Worm (Caenorhabditis elegans) whole organism, L4 larva: Measurements from ENCODE around the gene C32D5.8.
A peak's percentile ranks its signal among the peaks of the same experiment; 100 is the strongest.

Experiments
- F37D6.2 ChIP-seq: sonication (generic microtip); optimal IDR thresholded peaks from 2 replicates; lab custom pipeline; 2016; ENCODE audit warnings: mild to moderate bottlenecking, missing genetic modification characterization, missing compliant biosample characterization
- F44E2.7 ChIP-seq: fragments of 200-800 bp; sonication (Bioruptor generic); IDR thresholded peaks from 2 replicates; pipeline ENCODE4 v2.1.2; 2022; ENCODE audit warnings: missing genetic modification characterization, missing compliant biosample characterization
- F49E8.2 ChIP-seq: sonication (generic microtip); optimal IDR thresholded peaks from 2 replicates; lab custom pipeline; 2016; ENCODE audit warnings: missing compliant biosample characterization, mild to moderate bottlenecking, missing genetic modification characterization, borderline replicate concordance
- R02D3.7 ChIP-seq: fragments of 150-350 bp; sonication (generic microtip); optimal IDR thresholded peaks from 3 replicates; lab custom pipeline; 2014; ENCODE audit warnings: missing biosample characterization, missing genetic modification characterization
- T20F7.1 ChIP-seq: fragments of 200-800 bp; sonication (Bioruptor generic); optimal IDR thresholded peaks from 2 replicates; lab custom pipeline; 2018; ENCODE audit warnings: mild to moderate bottlenecking, missing genetic modification characterization, missing compliant biosample characterization
- T26A8.4 ChIP-seq: fragments of 200-800 bp; sonication (Bioruptor generic); IDR thresholded peaks from 2 replicates; pipeline ENCODE4 v1.3.6; 2022; ENCODE audit warnings: missing genetic modification characterization, missing compliant biosample characterization
- Y5F2A.4 ChIP-seq: fragments of 200-800 bp; sonication (Bioruptor generic); optimal IDR thresholded peaks from 2 replicates; lab custom pipeline; 2018; ENCODE audit warnings: mild to moderate bottlenecking, missing genetic modification characterization, missing compliant biosample characterization
- Y75B8A.6 ChIP-seq: fragments of 200-800 bp; sonication (Bioruptor generic); IDR thresholded peaks from 2 replicates; pipeline ENCODE4 v1.3.6; 2022; ENCODE audit warnings: missing genetic modification reagents, missing genetic modification characterization, missing compliant biosample characterization
- aha-1 ChIP-seq: fragments of 150-350 bp; peaks from one replicate; lab custom pipeline; 2014; ENCODE audit warnings: missing biosample characterization, missing genetic modification characterization
- ama-1 ChIP-seq: fragments of 150-350 bp; optimal IDR thresholded peaks from 2 replicates; lab custom pipeline; 2014; ENCODE audit warnings: inconsistent platforms, mixed read lengths
- arid-1 ChIP-seq: fragments of 200-800 bp; sonication (Bioruptor generic); conservative IDR thresholded peaks from 2 replicates; pipeline ENCODE4 v1.3.6; 2022; ENCODE audit warnings: missing genetic modification reagents, missing genetic modification characterization, missing compliant biosample characterization
- ceh-28 ChIP-seq: fragments of 150-350 bp; optimal IDR thresholded peaks from 2 replicates; lab custom pipeline; 2014; ENCODE audit warnings: missing biosample characterization, missing genetic modification reagents, missing genetic modification characterization
- ctbp-1 ChIP-seq: fragments of 200-800 bp; sonication (Bioruptor generic); IDR thresholded peaks from 2 replicates; pipeline ENCODE4 v1.3.6; 2022; ENCODE audit warnings: missing genetic modification reagents, missing genetic modification characterization, missing compliant biosample characterization
- daf-19 ChIP-seq: fragments of 200-800 bp; sonication (Bioruptor generic); conservative IDR thresholded peaks from 2 replicates; pipeline ENCODE4 v1.3.6; 2022; ENCODE audit warnings: missing genetic modification characterization, missing compliant biosample characterization
- dmd-6 ChIP-seq: fragments of 200-800 bp; sonication (Bioruptor generic); IDR thresholded peaks from 2 replicates; pipeline ENCODE4 v1.3.6; 2022; ENCODE audit warnings: missing genetic modification reagents, missing genetic modification characterization, missing compliant biosample characterization
- dmd-8 ChIP-seq: fragments of 200-800 bp; sonication (Bioruptor generic); IDR thresholded peaks from 2 replicates; pipeline ENCODE4 v1.3.6; 2022; ENCODE audit warnings: missing genetic modification characterization, missing compliant biosample characterization
- dpl-1 ChIP-seq: fragments of 150-350 bp; optimal IDR thresholded peaks from 2 replicates; lab custom pipeline; 2014; ENCODE audit warnings: missing biosample characterization, missing genetic modification reagents, missing genetic modification characterization
- egl-27 ChIP-seq: sonication (generic microtip); optimal IDR thresholded peaks from 3 replicates; lab custom pipeline; 2017; ENCODE audit warnings: missing biosample characterization, missing genetic modification reagents, missing genetic modification characterization
- egl-43 ChIP-seq: fragments of 200-800 bp; sonication (Bioruptor generic); IDR thresholded peaks from 2 replicates; pipeline ENCODE4 v1.3.6; 2022; ENCODE audit warnings: missing genetic modification reagents, missing genetic modification characterization, missing compliant biosample characterization
- hif-1 ChIP-seq, 2 experiments: sonication (generic microtip); optimal IDR thresholded peaks; 2 replicates each; lab custom pipeline; 2016 to 2017; ENCODE audit warnings: missing compliant biosample characterization in 2 of 2, missing genetic modification characterization in 2 of 2, missing genetic modification reagents in 2 of 2, missing genotype in 2 of 2, mild to moderate bottlenecking in 1 of 2
- hlh-11 ChIP-seq: fragments of 200-800 bp; sonication (Bioruptor generic); optimal IDR thresholded peaks from 2 replicates; lab custom pipeline; 2018; ENCODE audit warnings: mild to moderate bottlenecking, missing genetic modification characterization, missing compliant biosample characterization
- hlh-30 ChIP-seq: sonication (generic microtip); optimal IDR thresholded peaks from 2 replicates; lab custom pipeline; 2017; ENCODE audit warnings: antibody characterized with exemption, mild to moderate bottlenecking, missing genetic modification characterization, missing compliant biosample characterization; ENCODE audit not compliant: insufficient read depth
- lim-7 ChIP-seq: fragments of 200-800 bp; sonication (Bioruptor generic); IDR thresholded peaks from 2 replicates; pipeline ENCODE4 v1.3.6; 2022; ENCODE audit warnings: missing genetic modification characterization, missing compliant biosample characterization
- lin-38 ChIP-seq: fragments of 200-800 bp; sonication (Bioruptor generic); IDR thresholded peaks from 2 replicates; pipeline ENCODE4 v1.3.6; 2022; ENCODE audit warnings: missing genetic modification reagents, missing genetic modification characterization, missing compliant biosample characterization
- madf-5 ChIP-seq, 2 experiments: fragments of 200-800 bp; sonication (Bioruptor generic); IDR thresholded peaks; 2 replicates each; pipeline ENCODE4 v1.3.6; 2022; ENCODE audit warnings: missing compliant biosample characterization in 2 of 2, missing genetic modification characterization in 2 of 2
- mdl-1 ChIP-seq, 2 experiments: fragments of 150-350 bp in 1 of 2; sonication (generic microtip) in 1 of 2; optimal IDR thresholded peaks; 2 replicates each; lab custom pipeline; 2014 to 2017; ENCODE audit warnings: missing biosample characterization in 2 of 2, missing genetic modification characterization in 2 of 2
- mep-1 ChIP-seq: fragments of 150-350 bp; sonication (generic microtip); optimal IDR thresholded peaks from 3 replicates; lab custom pipeline; 2014; ENCODE audit warnings: missing biosample characterization, missing genetic modification characterization
- mes-2 ChIP-seq: sonication (generic microtip); optimal IDR thresholded peaks from 2 replicates; lab custom pipeline; 2016; ENCODE audit warnings: missing genotype, mild to moderate bottlenecking, missing genetic modification characterization, missing compliant biosample characterization; ENCODE audit not compliant: poor library complexity, severe bottlenecking
- nhr-11 ChIP-seq: fragments of 150-350 bp; optimal IDR thresholded peaks from 2 replicates; lab custom pipeline; 2014; ENCODE audit warnings: missing biosample characterization, missing genetic modification characterization
- nhr-25 ChIP-seq: sonication (generic microtip); optimal IDR thresholded peaks from 2 replicates; lab custom pipeline; 2017; ENCODE audit warnings: missing genetic modification characterization, mild to moderate bottlenecking, missing compliant biosample characterization, antibody characterized with exemption, moderate library complexity, borderline replicate concordance; ENCODE audit not compliant: insufficient read depth
- nhr-77 ChIP-seq: fragments of 150-350 bp; optimal IDR thresholded peaks from 2 replicates; lab custom pipeline; 2014; ENCODE audit warnings: missing biosample characterization, missing genetic modification characterization
- pha-4 ChIP-seq, 2 experiments: fragments of 150-350 bp in 1 of 2; fragments of 200-800 bp in 1 of 2; sonication (Bioruptor generic) in 1 of 2; IDR thresholded peaks in 1 of 2; optimal IDR thresholded peaks in 1 of 2; 2 replicates each; pipeline versions ENCODE4 v1.3.6 to Lab custom; 2014 to 2022; ENCODE audit warnings: missing genetic modification characterization in 2 of 2, missing genetic modification reagents in 2 of 2, missing biosample characterization in 1 of 2, missing compliant biosample characterization in 1 of 2
- sdz-12 ChIP-seq: fragments of 200-800 bp; sonication (Bioruptor generic); optimal IDR thresholded peaks from 2 replicates; lab custom pipeline; 2018; ENCODE audit warnings: mild to moderate bottlenecking, missing genetic modification characterization, missing compliant biosample characterization
- snpc-1.2 ChIP-seq: fragments of 200-800 bp; sonication (Bioruptor generic); IDR thresholded peaks from 2 replicates; pipeline ENCODE4 v1.3.6; 2022; ENCODE audit warnings: missing genetic modification reagents, missing genetic modification characterization, missing compliant biosample characterization
- snpc-4 ChIP-seq: fragments of 150-350 bp; optimal IDR thresholded peaks from 2 replicates; lab custom pipeline; 2014; ENCODE audit warnings: missing biosample characterization, missing genetic modification characterization
- tag-97 ChIP-seq: fragments of 200-800 bp; sonication (Bioruptor generic); IDR thresholded peaks from 2 replicates; pipeline ENCODE4 v1.3.6; 2022; ENCODE audit warnings: missing genetic modification characterization, missing compliant biosample characterization
- tra-1 ChIP-seq: fragments of 200-800 bp; sonication (Bioruptor generic); IDR thresholded peaks from 2 replicates; pipeline ENCODE4 v1.3.6; 2022; ENCODE audit warnings: missing genetic modification reagents, missing genetic modification characterization, missing compliant biosample characterization
- unc-130 ChIP-seq: sonication (generic microtip); optimal IDR thresholded peaks from 2 replicates; lab custom pipeline; 2016; ENCODE audit warnings: missing genetic modification reagents, missing genetic modification characterization, missing compliant biosample characterization
- unc-62 ChIP-seq, 3 experiments: fragments of 150-350 bp in 1 of 3; sonication (generic microtip); optimal IDR thresholded peaks in 2 of 3; peaks in 1 of 3; 1 replicate in 1 of 3; 2 replicates in 2 of 3; lab custom pipeline; 2014 to 2017; ENCODE audit warnings: missing biosample characterization in 3 of 3, missing genetic modification characterization in 3 of 3, missing genetic modification reagents in 3 of 3, missing genotype in 1 of 3
- zfp-2 ChIP-seq: sonication (generic microtip); optimal IDR thresholded peaks from 2 replicates; lab custom pipeline; 2016; ENCODE audit warnings: mild to moderate bottlenecking, missing genetic modification characterization, missing compliant biosample characterization
- zip-11 ChIP-seq: fragments of 200-800 bp; sonication (Bioruptor generic); IDR thresholded peaks from 2 replicates; pipeline ENCODE4 v1.3.6; 2022; ENCODE audit warnings: missing genetic modification characterization, missing compliant biosample characterization
- zip-2 ChIP-seq: fragments of 150-350 bp; optimal IDR thresholded peaks from 2 replicates; lab custom pipeline; 2014; ENCODE audit warnings: missing biosample characterization, missing genetic modification characterization
- ztf-7 ChIP-seq: fragments of 150-350 bp; optimal IDR thresholded peaks from 2 replicates; lab custom pipeline; 2014; ENCODE audit warnings: missing biosample characterization, missing genetic modification characterization

The C32D5.8 gene

ce11 chrII:6358905-6359304 lies 13.1 kb upstream of the C32D5.8 start, which contains the start of gene C32D5.12:
Gene C32D5.12 (minus strand): TSS chrII:6359005.
- TF ChIP-seq hif-1 (tag; optimal IDR thresholded peaks at IDR 0.05; lab: Kevin White, UChicago) = no peak
- no peak for TF ChIP-seq egl-27
- TF ChIP-seq unc-62 (GFP tag; optimal IDR thresholded peaks at IDR 0.05 in 1 of 2; lab: Kevin White, UChicago) = peak in 1 of 2 experiments; percentile 40
- TF ChIP-seq unc-62 (tag; optimal IDR thresholded peaks at IDR 0.05; lab: Kevin White, UChicago) = no peak
- TF ChIP-seq, all 104 proteins: peak for 1

ce11 chrII:6358232-6358631 lies 12.5 kb upstream of the C32D5.8 start:
- no peak for TF ChIP-seq zip-2 (tag; lab: Kevin White, UChicago)
- peak; percentile 60 for TF ChIP-seq lin-38
- peak; percentile 57; the same call in 1 of the 2 replicates for TF ChIP-seq dmd-8 (GFP tag; lab: Robert Waterston, UW)
- 0 out of 2 replicates have a peak, but pooled peaks have one; percentile 20 for TF ChIP-seq snpc-1.2 (GFP tag; lab: Robert Waterston, UW)
- TF ChIP-seq nhr-11 (tag; lab: Kevin White, UChicago) = no peak
- peak; percentile 38 for TF ChIP-seq Y5F2A.4 (GFP tag; lab: Kevin White, UChicago)
- TF ChIP-seq tag-97 (GFP tag; lab: Robert Waterston, UW) = no peak
- no peak for TF ChIP-seq zip-11
- no peak for TF ChIP-seq aha-1 (tag; lab: Kevin White, UChicago)
- TF ChIP-seq arid-1 (GFP tag; lab: Robert Waterston, UW) = peak; percentile 86
- 0 out of 2 replicates have a peak, but pooled peaks have one; percentile 62 for TF ChIP-seq daf-19 (GFP tag; lab: Robert Waterston, UW)
- no peak for TF ChIP-seq R02D3.7 (tag; lab: Kevin White, UChicago)
- TF ChIP-seq tra-1 (GFP tag; lab: Robert Waterston, UW) = no peak
- TF ChIP-seq Y75B8A.6 (GFP tag; lab: Robert Waterston, UW) = no peak
- TF ChIP-seq F44E2.7 = peak; percentile 51; the same call in 1 of the 2 replicates
- TF ChIP-seq ceh-28 = no peak
- TF ChIP-seq sdz-12 (GFP tag; lab: Kevin White, UChicago) = no peak
- TF ChIP-seq ztf-7 (tag; lab: Kevin White, UChicago) = no peak
- TF ChIP-seq ctbp-1 (GFP tag; lab: Robert Waterston, UW) = no peak
- peak; percentile 14 for TF ChIP-seq F49E8.2 (tag; lab: Kevin White, UChicago)
- TF ChIP-seq madf-5 (GFP tag; IDR thresholded peaks at IDR 0.05; lab: Robert Waterston, UW) = peak in 1 of 2 experiments; percentile 78; a peak in 2 of 4 replicates
- TF ChIP-seq lim-7 = peak; percentile 77
- peak; percentile 73; the same call in 1 of the 2 replicates for TF ChIP-seq pha-4 (GFP tag; IDR thresholded peaks at IDR 0.05; lab: Robert Waterston, UW)
- no peak for TF ChIP-seq pha-4 (tag; optimal IDR thresholded peaks at IDR 0.05; lab: Kevin White, UChicago)
- TF ChIP-seq, all 104 proteins: peak for 11

ce11 chrII:6355396-6356346 lies 9.9 kb upstream of the C32D5.8 start, which contains the start of gene C32D5.11:
Gene C32D5.11 (minus strand): TSS chrII:6355446.
- TF ChIP-seq T20F7.1 = peak; percentile 44
- TF ChIP-seq ceh-28 = peak; percentile 34
- TF ChIP-seq mes-2 (tag; lab: Kevin White, UChicago) = peak; percentile 88
- peak; percentile 40 for TF ChIP-seq unc-130 (GFP tag; lab: Kevin White, UChicago)
- TF ChIP-seq egl-43 = no peak
- TF ChIP-seq aha-1 (tag; lab: Kevin White, UChicago) = peak; percentile 96
- TF ChIP-seq lin-38 = peak; percentile 65
- TF ChIP-seq mep-1 = peak; percentile 77
- peak; percentile 57 for TF ChIP-seq ztf-7 (tag; lab: Kevin White, UChicago)
- TF ChIP-seq dmd-6 (GFP tag; lab: Robert Waterston, UW) = peak; percentile 55
- TF ChIP-seq nhr-25 (tag; lab: Kevin White, UChicago) = peak; percentile 14
- no peak for TF ChIP-seq ctbp-1 (GFP tag; lab: Robert Waterston, UW)
- no peak for TF ChIP-seq zfp-2 (tag; lab: Kevin White, UChicago)
- TF ChIP-seq hlh-30 (tag; lab: Kevin White, UChicago) = peak; percentile 82
- TF ChIP-seq hlh-11 (tag; lab: Kevin White, UChicago) = peak; percentile 75
- peak; percentile 0 for TF ChIP-seq F37D6.2
- TF ChIP-seq dpl-1 (GFP tag; lab: Kevin White, UChicago) = peak; percentile 67
- peak; percentile 55 for TF ChIP-seq T26A8.4 (GFP tag; lab: Robert Waterston, UW)
- TF ChIP-seq hif-1 (tag; optimal IDR thresholded peaks at IDR 0.05; lab: Kevin White, UChicago) = peak in 1 of 2 experiments; percentile 43
- no peak for TF ChIP-seq snpc-4 (tag; lab: Kevin White, UChicago)
- TF ChIP-seq nhr-77 = peak; percentile 30
- TF ChIP-seq mdl-1 (tag; optimal IDR thresholded peaks at IDR 0.05; lab: Kevin White, UChicago) = peak in 1 of 2 experiments; percentile 46
- no peak for TF ChIP-seq ama-1 (lab: Kevin White, UChicago)
